Fruit fly (Drosophila melanogaster): Measurements from ENCODE around the gene CG31219.
A peak's percentile ranks its signal among the peaks of the same experiment; 100 is the strongest.

DNA sequence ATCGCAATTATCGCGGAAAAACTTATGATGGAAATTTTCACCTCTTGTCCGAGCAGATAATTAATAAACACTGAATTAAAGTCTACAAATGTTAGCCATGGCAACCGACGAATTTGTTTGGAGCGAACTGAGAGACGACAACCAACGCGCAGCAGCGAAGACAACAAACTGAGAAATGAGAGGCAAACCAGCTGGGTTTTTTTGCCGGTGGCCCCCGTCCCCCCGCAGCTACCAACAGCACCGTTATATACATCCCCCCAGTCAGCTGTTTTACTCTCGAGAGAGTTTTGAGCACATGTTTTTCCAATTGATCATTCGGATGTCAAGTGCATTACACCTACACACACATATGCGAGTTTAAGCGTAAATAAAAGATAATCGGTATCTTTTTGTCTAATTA is 9.8 kb upstream of the CG31219 start:
- no peak for TF ChIP-seq Dfd (GFP tag; optimal IDR thresholded peaks at IDR 0.05)
- peak; percentile 30 for TF ChIP-seq br (GFP tag; optimal IDR thresholded peaks at IDR 0.05)

All from whole organism, wandering third instar larva.